Fruit fly (Drosophila melanogaster) whole organism, adult: ENCODE results near the gene ZnT63C.

Experiments
- CG11617 ChIP-seq: fragments of 200-800 bp; sonication (Bioruptor generic); optimal IDR thresholded peaks from 2 replicates; lab custom pipeline; 2017; ENCODE audit warnings: mild to moderate bottlenecking, missing biosample characterization, missing genetic modification reagents, missing genetic modification characterization
- CG12768 ChIP-seq: fragments of 200-800 bp; sonication (Bioruptor generic); optimal IDR thresholded peaks from 2 replicates; lab custom pipeline; 2017; ENCODE audit warnings: missing biosample characterization, missing genetic modification characterization, mild to moderate bottlenecking, moderate library complexity, missing genetic modification reagents
- CG14711 ChIP-seq: fragments of 200-800 bp; sonication (Bioruptor generic); optimal IDR thresholded peaks from 2 replicates; lab custom pipeline; 2018; ENCODE audit warnings: missing biosample characterization, mild to moderate bottlenecking, missing genetic modification characterization, moderate library complexity
- CG1620 ChIP-seq: fragments of 200-800 bp; sonication (Bioruptor generic); optimal IDR thresholded peaks from 2 replicates; lab custom pipeline; 2016; ENCODE audit warnings: missing biosample characterization, missing genetic modification characterization
- CG33017 ChIP-seq: fragments of 200-800 bp; sonication (Bioruptor generic); optimal IDR thresholded peaks from 2 replicates; lab custom pipeline; 2018; ENCODE audit warnings: missing biosample characterization, mild to moderate bottlenecking, missing genetic modification characterization, moderate library complexity
- CG5204 ChIP-seq: fragments of 200-800 bp; sonication (Bioruptor generic); optimal IDR thresholded peaks from 2 replicates; lab custom pipeline; 2016; ENCODE audit warnings: missing biosample characterization, missing genetic modification characterization
- CG7045 ChIP-seq: fragments of 200-800 bp; sonication (Bioruptor generic); optimal IDR thresholded peaks from 2 replicates; lab custom pipeline; 2017; ENCODE audit warnings: missing biosample characterization, mild to moderate bottlenecking, missing genetic modification characterization
- CG7101 ChIP-seq: fragments of 200-800 bp; sonication (Bioruptor generic); optimal IDR thresholded peaks from 2 replicates; lab custom pipeline; 2018; ENCODE audit warnings: missing biosample characterization, mild to moderate bottlenecking, missing genetic modification characterization, moderate library complexity
- Clk ChIP-seq: fragments of 200-800 bp; sonication (Bioruptor generic); optimal IDR thresholded peaks from 2 replicates; lab custom pipeline; 2017; ENCODE audit warnings: missing biosample characterization, missing genetic modification characterization
- Crg-1 ChIP-seq: fragments of 200-800 bp; sonication (Bioruptor generic); optimal IDR thresholded peaks from 2 replicates; lab custom pipeline; 2016; ENCODE audit warnings: missing biosample characterization, missing genetic modification characterization
- Hr96 ChIP-seq: fragments of 200-800 bp; sonication (Bioruptor generic); optimal IDR thresholded peaks from 2 replicates; lab custom pipeline; 2016; ENCODE audit warnings: missing biosample characterization, missing genetic modification characterization
- Mnt ChIP-seq: fragments of 200-800 bp; sonication (Bioruptor generic); optimal IDR thresholded peaks from 2 replicates; lab custom pipeline; 2016; ENCODE audit warnings: missing biosample characterization, mild to moderate bottlenecking, missing genetic modification characterization
- bab1 ChIP-seq: fragments of 200-800 bp; sonication (Bioruptor generic); optimal IDR thresholded peaks from 3 replicates; lab custom pipeline; 2019; ENCODE audit warnings: missing biosample characterization, mild to moderate bottlenecking, missing genetic modification characterization, moderate library complexity
- cic ChIP-seq: fragments of 200-800 bp; sonication (Bioruptor generic); optimal IDR thresholded peaks from 2 replicates; lab custom pipeline; 2017; ENCODE audit warnings: missing biosample characterization, mild to moderate bottlenecking, missing genetic modification characterization, moderate library complexity
- cnc ChIP-seq, 2 experiments: fragments of >200 bp; optimal IDR thresholded peaks; 2 replicates each; lab custom pipeline; 2017
- kay ChIP-seq: fragments of 200-800 bp; sonication (Bioruptor generic); peaks from one replicate; lab custom pipeline; 2016; ENCODE audit warnings: missing biosample characterization, missing genetic modification characterization, borderline replicate concordance
- ovo ChIP-seq: fragments of 200-800 bp; sonication (Bioruptor generic); optimal IDR thresholded peaks from 2 replicates; lab custom pipeline; 2016; ENCODE audit warnings: missing biosample characterization, missing genetic modification characterization
- pad ChIP-seq: fragments of 200-800 bp; sonication (Bioruptor generic); optimal IDR thresholded peaks from 3 replicates; lab custom pipeline; 2017; ENCODE audit warnings: missing biosample characterization, missing genetic modification characterization, mild to moderate bottlenecking, moderate library complexity, missing genetic modification reagents
- tj ChIP-seq: fragments of 200-800 bp; sonication (Bioruptor generic); optimal IDR thresholded peaks from 3 replicates; lab custom pipeline; 2017; ENCODE audit warnings: missing biosample characterization, mild to moderate bottlenecking, missing genetic modification characterization, moderate library complexity
- toe ChIP-seq: fragments of 200-800 bp; sonication (Bioruptor generic); optimal IDR thresholded peaks from 2 replicates; lab custom pipeline; 2016; ENCODE audit warnings: missing biosample characterization, missing genetic modification characterization

ZnT63C gene

DNA sequence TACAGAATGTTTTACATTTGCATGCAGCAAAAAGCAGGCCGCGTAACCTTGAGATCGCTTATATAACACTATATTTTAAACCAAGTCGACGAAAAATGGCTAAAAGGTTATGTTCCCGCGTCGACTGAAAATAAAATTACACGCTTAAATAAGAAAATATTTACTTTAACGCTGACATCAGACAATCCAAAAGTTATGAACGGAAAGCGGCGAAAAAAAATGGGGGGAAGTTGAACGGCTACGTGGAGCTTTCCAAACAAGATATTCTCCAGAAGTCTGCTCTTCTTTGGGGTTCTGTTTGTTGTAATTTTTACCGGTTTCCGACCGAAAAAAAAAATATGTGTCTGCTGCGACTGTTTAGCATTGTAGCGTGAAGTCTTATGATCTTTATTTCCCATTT, 41.0 kb downstream of the ZnT63C start:
- TF ChIP-seq tj (GFP tag; lab: Kevin White, UChicago), result peak; percentile 80
- TF ChIP-seq ovo (GFP tag; lab: Kevin White, UChicago), result no peak

DNA sequence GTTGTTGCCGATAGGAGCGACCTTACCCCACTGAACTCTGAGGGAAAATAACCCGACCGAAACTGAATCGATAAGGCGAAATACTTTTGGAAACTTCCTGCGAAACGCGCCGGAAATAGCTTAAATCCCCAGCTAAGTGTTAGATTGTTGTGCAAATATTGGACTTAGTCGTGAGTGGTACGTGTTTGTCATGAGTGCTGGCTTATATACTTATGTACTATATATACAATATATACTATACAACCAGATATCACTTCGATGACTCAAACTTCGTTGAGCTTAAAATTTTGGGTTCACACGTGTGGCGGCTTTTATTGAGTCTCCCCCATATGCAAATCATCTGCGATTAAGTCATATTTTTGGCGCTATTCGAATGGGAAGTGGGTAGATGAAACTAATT, 42.8 kb downstream of the ZnT63C start:
- TF ChIP-seq CG33017 (tag; lab: Kevin White, UChicago) (no peak), CG7101 (tag; lab: Kevin White, UChicago) (no peak), CG14711 (no peak), CG1620 (GFP tag; lab: Kevin White, UChicago) (no peak), pad (no peak), Hr96 (GFP tag; lab: Kevin White, UChicago) (no peak)

DNA sequence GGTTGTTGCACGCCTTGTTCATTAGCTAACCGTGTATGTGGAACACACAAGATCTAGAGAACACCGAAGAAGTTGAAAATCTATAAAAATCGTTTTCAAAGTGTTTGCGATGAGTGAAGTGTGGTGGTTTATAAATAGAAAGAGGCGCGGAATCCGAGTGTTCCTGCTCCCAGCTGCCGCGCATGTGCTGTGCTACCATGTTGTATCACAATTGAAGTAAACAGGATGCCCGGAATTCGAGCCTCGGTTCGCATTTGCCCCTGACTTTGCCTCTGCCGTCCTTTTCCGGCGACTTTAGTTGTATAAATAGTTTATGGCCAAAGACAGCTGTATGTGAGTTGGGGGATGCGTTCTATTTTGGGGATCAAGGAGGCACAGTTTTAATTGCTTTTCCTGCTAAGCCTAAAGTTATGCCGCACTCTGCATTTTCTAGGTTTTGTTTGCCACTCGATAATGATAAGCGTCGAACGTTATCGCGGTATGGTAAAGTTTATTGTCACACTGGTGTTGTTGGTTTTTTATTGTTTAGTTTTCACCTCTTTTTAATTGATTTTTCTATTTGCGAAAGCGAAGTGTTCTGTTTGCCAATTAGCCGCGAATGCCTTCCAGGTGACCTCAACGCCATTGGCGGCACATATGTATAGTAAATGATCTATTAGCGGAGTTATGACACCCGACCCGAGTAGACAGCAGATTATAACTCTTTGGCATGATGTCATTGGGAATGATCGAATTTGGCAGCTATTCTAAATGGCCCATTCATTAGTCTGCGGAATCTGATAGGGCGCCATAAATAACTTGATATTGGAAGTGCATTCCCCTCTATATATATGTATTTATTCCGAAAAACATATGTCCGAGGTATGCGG, 45.7 kb downstream of the ZnT63C start:
- TF ChIP-seq tj (GFP tag; lab: Kevin White, UChicago) (no peak), CG7101 (tag; lab: Kevin White, UChicago) (no peak), Mnt (GFP tag; lab: Kevin White, UChicago) (no peak), ovo (GFP tag; lab: Kevin White, UChicago) (no peak), CG1620 (GFP tag; lab: Kevin White, UChicago) (no peak), toe (GFP tag; lab: Kevin White, UChicago) (no peak), CG12768 (GFP tag; lab: Kevin White, UChicago) (peak; percentile 13), Crg-1 (GFP tag; lab: Kevin White, UChicago) (no peak), pad (no peak), kay (GFP tag; lab: Kevin White, UChicago) (no peak), CG14711 (no peak), bab1 (GFP tag; lab: Kevin White, UChicago) (no peak), Hr96 (GFP tag; lab: Kevin White, UChicago) (no peak), cic (peak; percentile 54), Clk (GFP tag; lab: Kevin White, UChicago) (no peak), CG5204 (no peak), cnc (optimal IDR thresholded peaks at IDR 0.05; lab: Kevin White, UChicago) (no peak), CG33017 (tag; lab: Kevin White, UChicago) (peak; percentile 24), CG7045 (peak; percentile 1), CG11617 (peak; percentile 13)

DNA sequence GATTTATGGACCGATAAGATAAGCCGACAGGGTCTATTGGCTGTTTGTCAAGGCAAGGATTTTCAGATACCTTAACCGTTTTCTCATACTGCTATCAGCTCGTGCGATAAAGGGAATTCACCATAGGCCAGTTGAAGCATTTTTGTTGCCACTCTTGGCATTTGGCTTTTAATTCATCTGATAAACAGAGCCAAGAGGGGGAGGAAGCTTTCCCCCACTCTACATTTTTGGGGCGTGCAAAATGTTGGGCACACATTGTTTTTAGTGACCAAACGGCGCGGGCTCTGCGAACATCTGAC, 46.3 kb downstream of the ZnT63C start:
- TF ChIP-seq CG33017 (tag; lab: Kevin White, UChicago) (no peak), ovo (GFP tag; lab: Kevin White, UChicago) (no peak), CG11617 (no peak), CG14711 (no peak), cic (no peak), CG7101 (tag; lab: Kevin White, UChicago) (no peak), cnc (optimal IDR thresholded peaks at IDR 0.05; lab: Kevin White, UChicago) (no peak), Crg-1 (GFP tag; lab: Kevin White, UChicago) (no peak), CG5204 (no peak)

DNA sequence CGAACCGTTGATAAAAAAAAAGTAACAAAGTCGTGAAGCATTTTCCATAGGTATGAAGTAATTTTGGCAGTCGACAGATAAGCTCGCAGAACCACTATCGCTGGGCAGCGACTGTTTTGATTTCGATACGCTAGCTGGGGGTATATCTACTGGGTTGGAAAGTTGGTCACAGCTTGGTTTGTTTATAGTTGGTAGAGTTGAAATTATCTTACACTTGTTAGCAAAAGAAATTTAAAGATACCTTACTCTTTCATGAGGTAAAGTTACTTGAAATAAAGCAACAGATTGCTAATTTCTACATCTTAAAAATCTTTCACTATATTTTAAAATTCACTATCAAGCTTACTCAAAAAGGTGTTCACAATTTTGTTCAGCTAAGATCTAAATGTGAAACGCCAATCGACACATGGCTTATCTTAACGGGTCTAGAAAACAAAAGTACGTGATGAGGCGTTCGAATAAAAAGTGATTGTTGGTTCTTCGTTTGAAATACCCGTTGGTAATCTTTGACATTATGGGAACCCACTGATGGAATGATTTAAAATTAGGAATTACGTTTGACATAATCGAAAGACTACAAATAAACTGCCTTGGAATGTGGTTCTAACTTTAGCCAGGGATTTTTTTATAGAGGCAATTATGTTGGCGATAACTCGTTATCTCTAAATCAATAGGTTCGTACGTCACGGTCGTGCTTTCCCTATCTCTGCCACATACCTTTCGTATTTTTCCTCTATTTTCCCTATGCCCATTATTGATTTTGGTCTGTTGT, 47.2 kb downstream of the ZnT63C start:
- TF ChIP-seq CG11617 (no peak), bab1 (GFP tag; lab: Kevin White, UChicago) (peak; percentile 3), Hr96 (GFP tag; lab: Kevin White, UChicago) (no peak)

DNA sequence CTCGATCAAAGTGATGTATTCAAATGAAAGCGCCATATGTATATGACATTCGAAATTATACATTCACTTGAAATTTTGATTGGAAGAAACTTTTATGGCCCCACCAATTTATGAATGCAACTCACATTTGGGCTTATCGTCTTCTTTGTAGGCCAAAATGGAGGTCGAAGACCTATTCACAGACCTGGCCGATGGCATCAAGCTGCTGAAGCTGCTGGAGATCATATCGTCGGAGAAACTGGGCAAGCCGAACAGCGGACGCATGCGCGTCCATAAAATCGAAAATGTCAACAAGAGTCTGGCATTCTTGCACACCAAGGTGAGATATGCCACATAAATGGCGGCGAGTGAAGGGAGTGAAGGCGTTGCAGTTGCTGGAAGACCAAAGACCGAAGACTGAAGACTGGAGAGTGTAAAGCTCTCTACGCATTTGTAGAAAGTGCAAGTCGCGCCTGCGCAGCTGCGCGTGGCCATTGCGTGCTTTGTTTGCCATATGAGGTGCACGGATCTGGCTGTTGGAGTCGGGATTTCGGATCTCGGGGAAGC, 48.4 kb downstream of the ZnT63C start:
- TF ChIP-seq CG12768 (GFP tag; lab: Kevin White, UChicago), result no peak

DNA sequence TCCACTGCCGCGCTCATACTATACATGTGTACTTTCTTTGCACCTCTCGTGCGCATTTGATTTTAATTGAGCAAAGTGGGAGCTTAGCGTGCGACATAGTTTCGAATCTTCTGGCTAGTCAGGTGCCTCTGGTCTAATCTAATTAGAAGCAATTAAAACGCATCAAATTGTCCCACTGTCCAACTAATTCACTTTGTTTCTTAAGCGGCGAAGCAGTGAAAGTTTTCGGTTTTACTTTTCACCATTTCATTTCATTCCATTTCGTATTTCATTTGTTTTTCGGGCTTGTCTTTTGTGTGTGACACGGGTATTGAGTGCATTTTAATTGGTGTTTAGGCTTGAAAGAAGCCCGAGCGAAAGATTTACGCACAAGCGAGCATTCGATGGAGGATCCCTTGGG, 49.0 kb downstream of the ZnT63C start:
- TF ChIP-seq CG1620 (GFP tag; lab: Kevin White, UChicago) (no peak), cic (no peak), CG7101 (tag; lab: Kevin White, UChicago) (no peak), toe (GFP tag; lab: Kevin White, UChicago) (no peak), cnc (optimal IDR thresholded peaks at IDR 0.05; lab: Kevin White, UChicago) (no peak), kay (GFP tag; lab: Kevin White, UChicago) (no peak), Hr96 (GFP tag; lab: Kevin White, UChicago) (no peak), CG12768 (GFP tag; lab: Kevin White, UChicago) (no peak), Clk (GFP tag; lab: Kevin White, UChicago) (no peak), bab1 (GFP tag; lab: Kevin White, UChicago) (no peak), pad (no peak), Mnt (GFP tag; lab: Kevin White, UChicago) (no peak), CG7045 (no peak), CG14711 (no peak)
